Worm (Caenorhabditis elegans): Measurements from ENCODE around the gene C39D10.7.

C39D10.7 gene

DNA sequence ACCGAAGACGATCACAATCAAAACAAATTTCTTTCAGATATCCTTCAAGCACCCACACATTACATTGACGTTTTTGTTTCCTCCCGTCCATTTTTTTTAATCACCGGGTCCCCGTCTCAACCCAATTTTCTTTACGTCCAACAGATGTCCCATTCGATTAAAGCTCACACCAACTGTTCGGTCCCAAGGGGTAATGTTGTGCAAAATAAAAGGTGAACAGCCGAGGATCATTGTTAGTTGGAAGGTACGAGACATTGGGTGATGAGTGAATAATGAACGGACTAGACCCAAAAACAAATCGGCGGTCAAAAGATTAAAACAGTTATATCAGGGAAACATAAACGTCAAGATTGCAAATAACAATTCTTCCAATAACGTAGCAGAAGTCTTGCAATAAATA is 31.7 kb upstream of the C39D10.7 start:
- TF ChIP-seq nhr-77 (tag; optimal IDR thresholded peaks at IDR 0.05) = no peak
- TF ChIP-seq sma-3 (GFP tag; optimal IDR thresholded peaks at IDR 0.05) = no peak
- TF ChIP-seq alr-1 (tag; optimal IDR thresholded peaks at IDR 0.05) = no peak
- peak; percentile 25 for TF ChIP-seq F13H6.1 (tag; optimal IDR thresholded peaks at IDR 0.05)
- TF ChIP-seq nhr-129 (tag; optimal IDR thresholded peaks at IDR 0.05) = no peak
- TF ChIP-seq R02D3.7 (tag; optimal IDR thresholded peaks at IDR 0.05) = no peak
- TF ChIP-seq egl-27 (tag; optimal IDR thresholded peaks at IDR 0.05) = no peak
- no peak for TF ChIP-seq elt-1 (tag; optimal IDR thresholded peaks at IDR 0.05)
- TF ChIP-seq sma-9 (GFP tag; optimal IDR thresholded peaks at IDR 0.05) = no peak
- TF ChIP-seq sma-9 (tag; optimal IDR thresholded peaks at IDR 0.05) = no peak

ce11 chrX:7944999-7945398 is 31.3 kb upstream of the C39D10.7 start, which contains the start of gene tnt-3:
TSS of gene tnt-3 (minus strand) at chrX:7945099.
- no peak for TF ChIP-seq ceh-16 (tag; optimal IDR thresholded peaks at IDR 0.05)
- TF ChIP-seq ama-1 (optimal IDR thresholded peaks at IDR 0.05) = no peak
- TF ChIP-seq nhr-11 (tag; optimal IDR thresholded peaks at IDR 0.05) = no peak
- TF ChIP-seq ztf-11 (tag; optimal IDR thresholded peaks at IDR 0.05) = no peak
- TF ChIP-seq crh-2 (tag; optimal IDR thresholded peaks at IDR 0.05) = no peak
- no peak for TF ChIP-seq nhr-77 (tag; optimal IDR thresholded peaks at IDR 0.05)
- no peak for TF ChIP-seq unc-39 (tag; optimal IDR thresholded peaks at IDR 0.05)
- no peak for TF ChIP-seq mab-5 (tag; optimal IDR thresholded peaks at IDR 0.05)

ce11 chrX:7942675-7943074 is 28.9 kb upstream of the C39D10.7 start:
- TF ChIP-seq unc-55 (GFP tag; optimal IDR thresholded peaks at IDR 0.05) (no peak), nhr-6 (tag; optimal IDR thresholded peaks at IDR 0.05) (no peak), skn-1 (tag; optimal IDR thresholded peaks at IDR 0.05) (no peak), mdl-1 (tag; optimal IDR thresholded peaks at IDR 0.05) (no peak), nhr-11 (tag; optimal IDR thresholded peaks at IDR 0.05) (no peak), sma-9 (GFP tag; optimal IDR thresholded peaks at IDR 0.05) (no peak), sma-9 (tag; optimal IDR thresholded peaks at IDR 0.05) (no peak), mab-5 (tag; optimal IDR thresholded peaks at IDR 0.05) (no peak), ztf-11 (tag; optimal IDR thresholded peaks at IDR 0.05) (no peak), elt-3 (tag; optimal IDR thresholded peaks at IDR 0.05) (no peak), F13H6.1 (tag; optimal IDR thresholded peaks at IDR 0.05) (no peak), lin-39 (tag; optimal IDR thresholded peaks at IDR 0.05) (no peak), lin-11 (tag; optimal IDR thresholded peaks at IDR 0.05) (no peak), ceh-16 (tag; optimal IDR thresholded peaks at IDR 0.05) (no peak), aly-2 (tag; optimal IDR thresholded peaks at IDR 0.05) (no peak), lsy-2 (tag; optimal IDR thresholded peaks at IDR 0.05) (no peak)

DNA sequence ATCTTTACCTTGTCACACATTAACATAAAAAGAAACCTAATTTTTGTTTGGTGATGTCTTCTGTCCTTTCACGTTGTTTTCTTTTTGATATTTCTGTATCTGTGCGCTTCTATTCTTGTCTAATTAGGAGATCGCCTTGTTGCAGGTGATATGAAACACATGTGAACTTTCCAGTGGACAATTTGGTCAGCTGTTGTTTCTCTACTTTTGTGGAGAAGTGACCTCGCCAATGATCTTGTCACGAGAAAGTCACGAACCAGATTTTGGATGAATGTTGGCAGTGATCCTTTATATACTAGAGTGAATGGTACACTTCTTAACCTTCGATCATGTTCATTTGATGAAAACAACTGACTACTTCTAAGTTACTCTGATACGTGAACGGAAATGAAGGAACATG is 18.7 kb upstream of the C39D10.7 start:
- TF ChIP-seq ama-1 (optimal IDR thresholded peaks at IDR 0.05) = no peak
- TF ChIP-seq nhr-129 (tag; optimal IDR thresholded peaks at IDR 0.05) = peak; percentile 45
- TF ChIP-seq mab-5 (tag; optimal IDR thresholded peaks at IDR 0.05) = no peak

DNA sequence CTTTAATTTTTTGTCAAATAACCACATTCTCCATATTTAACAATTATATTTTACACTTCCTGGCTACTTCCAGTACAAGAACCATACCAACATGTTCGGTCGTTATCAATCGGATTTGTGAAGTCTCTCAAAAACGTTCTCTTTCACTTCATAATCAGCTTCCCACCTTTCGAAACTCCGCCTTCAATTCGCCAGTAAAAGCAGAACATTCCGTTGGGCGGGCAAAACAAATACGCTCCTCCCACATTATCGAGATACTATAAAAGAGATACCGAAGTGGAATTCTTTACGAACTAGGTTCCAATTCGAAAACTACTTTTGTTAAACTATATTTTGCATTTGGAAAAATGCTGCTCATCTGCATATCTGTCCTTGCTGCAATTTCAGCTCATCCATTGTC is 16.7 kb upstream of the C39D10.7 start, which contains the start of gene zig-3:
Gene zig-3, plus strand, starts transcription at position 301 of the 400 bp plus-strand sequence.
- TF ChIP-seq nhr-11 (tag; optimal IDR thresholded peaks at IDR 0.05) (no peak), nhr-21 (tag; optimal IDR thresholded peaks at IDR 0.05) (no peak), lsy-2 (tag; optimal IDR thresholded peaks at IDR 0.05) (no peak), mdl-1 (tag; optimal IDR thresholded peaks at IDR 0.05) (no peak), R02D3.7 (tag; optimal IDR thresholded peaks at IDR 0.05) (no peak), nhr-12 (tag; optimal IDR thresholded peaks at IDR 0.05) (no peak), nhr-77 (tag; optimal IDR thresholded peaks at IDR 0.05) (no peak), nhr-237 (tag; optimal IDR thresholded peaks at IDR 0.05) (no peak), sem-4 (tag; optimal IDR thresholded peaks at IDR 0.05) (no peak), ZK546.5 (tag; optimal IDR thresholded peaks at IDR 0.05) (no peak), lin-39 (tag; optimal IDR thresholded peaks at IDR 0.05) (no peak), nhr-10 (tag; optimal IDR thresholded peaks at IDR 0.05) (no peak), ztf-11 (tag; optimal IDR thresholded peaks at IDR 0.05) (no peak)

DNA sequence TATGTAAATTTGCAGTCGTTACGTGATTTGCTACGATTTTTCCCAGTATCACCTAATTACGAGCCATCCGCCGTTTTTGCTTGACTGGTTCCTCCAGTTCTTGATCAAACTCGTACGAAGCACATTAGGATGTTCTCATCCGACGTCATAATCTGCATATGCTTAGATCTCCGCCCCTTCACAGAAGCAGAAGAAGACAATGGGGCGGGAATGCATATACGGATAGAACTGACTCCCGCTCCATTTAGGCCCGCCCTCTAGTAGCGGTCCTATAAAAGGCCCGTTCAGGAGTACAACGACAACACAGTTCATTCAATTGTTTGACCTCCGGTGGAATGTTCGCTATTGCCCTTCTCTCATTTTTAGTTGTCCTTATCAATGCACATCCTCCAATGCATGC is 11.4 kb upstream of the C39D10.7 start, which contains the start of gene zig-4:
Gene zig-4, plus strand, starts transcription at position 301 of the 400 bp plus-strand sequence.
- TF ChIP-seq lsy-2 (tag; optimal IDR thresholded peaks at IDR 0.05) = no peak
- TF ChIP-seq sma-9 (GFP tag; optimal IDR thresholded peaks at IDR 0.05) = no peak
- no peak for TF ChIP-seq sma-9 (tag; optimal IDR thresholded peaks at IDR 0.05)
- TF ChIP-seq ceh-16 (tag; optimal IDR thresholded peaks at IDR 0.05) = no peak
- TF ChIP-seq nhr-10 (tag; optimal IDR thresholded peaks at IDR 0.05) = no peak
- no peak for TF ChIP-seq skn-1 (tag; optimal IDR thresholded peaks at IDR 0.05)
- no peak for TF ChIP-seq crh-2 (tag; optimal IDR thresholded peaks at IDR 0.05)
- no peak for TF ChIP-seq ztf-11 (tag; optimal IDR thresholded peaks at IDR 0.05)
- TF ChIP-seq ama-1 (optimal IDR thresholded peaks at IDR 0.05) = no peak
- no peak for TF ChIP-seq ZK546.5 (tag; optimal IDR thresholded peaks at IDR 0.05)
- TF ChIP-seq elt-3 (tag; optimal IDR thresholded peaks at IDR 0.05) = no peak
- TF ChIP-seq unc-55 (GFP tag; optimal IDR thresholded peaks at IDR 0.05) = no peak
- TF ChIP-seq peb-1 (tag; optimal IDR thresholded peaks at IDR 0.05) = no peak
- TF ChIP-seq sma-3 (GFP tag; optimal IDR thresholded peaks at IDR 0.05) = no peak
- TF ChIP-seq F13H6.1 (tag; optimal IDR thresholded peaks at IDR 0.05) = no peak
- TF ChIP-seq dmd-4 (tag; optimal IDR thresholded peaks at IDR 0.05) = no peak
- no peak for TF ChIP-seq mbf-1 (tag; optimal IDR thresholded peaks at IDR 0.05)
- TF ChIP-seq ztf-1 (GFP tag; conservative IDR thresholded peaks at IDR 0.05) = no peak
- no peak for TF ChIP-seq nhr-237 (tag; optimal IDR thresholded peaks at IDR 0.05)
